Worm (Caenorhabditis elegans) whole organism, late embryonic: ENCODE data around the gene efhc-1.

Source experiments
- ahr-1 ChIP-seq: sonication (generic microtip); optimal IDR thresholded peaks from 2 replicates; lab custom pipeline; 2016; ENCODE audit warnings: missing genetic modification characterization, missing compliant biosample characterization
- ceh-14 ChIP-seq: sonication (generic microtip); optimal IDR thresholded peaks from 2 replicates; lab custom pipeline; 2016; ENCODE audit warnings: missing genotype, missing genetic modification characterization, missing compliant biosample characterization
- ceh-19 ChIP-seq: fragments of 200-800 bp; sonication (Bioruptor generic); optimal IDR thresholded peaks from 2 replicates; lab custom pipeline; 2018; ENCODE audit warnings: mild to moderate bottlenecking, missing genetic modification characterization, missing compliant biosample characterization
- ceh-2 ChIP-seq: sonication (generic microtip); optimal IDR thresholded peaks from 2 replicates; lab custom pipeline; 2016; ENCODE audit warnings: missing genotype, missing genetic modification characterization, missing compliant biosample characterization
- ceh-45 ChIP-seq: fragments of 200-800 bp; sonication (Bioruptor generic); IDR thresholded peaks from 2 replicates; pipeline ENCODE4 v1.3.6; 2022; ENCODE audit warnings: missing genetic modification reagents, missing genetic modification characterization, missing compliant biosample characterization
- ceh-48 ChIP-seq: sonication (generic microtip); optimal IDR thresholded peaks from 2 replicates; lab custom pipeline; 2016; ENCODE audit warnings: missing genetic modification characterization, inconsistent platforms, missing compliant biosample characterization
- ceh-6 ChIP-seq: fragments of 200-800 bp; sonication (Bioruptor generic); optimal IDR thresholded peaks from 2 replicates; lab custom pipeline; 2018; ENCODE audit warnings: mild to moderate bottlenecking, missing genetic modification characterization, missing compliant biosample characterization
- elt-2 ChIP-seq: sonication (generic microtip); optimal IDR thresholded peaks from 2 replicates; lab custom pipeline; 2016; ENCODE audit warnings: missing genetic modification reagents, missing genetic modification characterization, missing compliant biosample characterization
- elt-4 ChIP-seq: sonication (generic microtip); optimal IDR thresholded peaks from 2 replicates; lab custom pipeline; 2016; ENCODE audit warnings: missing genetic modification characterization, missing compliant biosample characterization
- lin-11 ChIP-seq: fragments of 200-800 bp; sonication (Bioruptor generic); optimal IDR thresholded peaks from 2 replicates; lab custom pipeline; 2018; ENCODE audit warnings: mild to moderate bottlenecking, missing genetic modification characterization, missing compliant biosample characterization
- mec-3 ChIP-seq: sonication (generic microtip); optimal IDR thresholded peaks from 2 replicates; lab custom pipeline; 2016; ENCODE audit warnings: borderline replicate concordance, missing genetic modification characterization, missing compliant biosample characterization
- nhr-232 ChIP-seq: sonication (generic microtip); optimal IDR thresholded peaks from 2 replicates; lab custom pipeline; 2016; ENCODE audit warnings: missing genetic modification characterization, missing compliant biosample characterization
- ref-2 ChIP-seq: sonication (generic microtip); optimal IDR thresholded peaks from 2 replicates; lab custom pipeline; 2016; ENCODE audit warnings: missing genetic modification characterization, missing compliant biosample characterization
- sox-2 ChIP-seq: fragments of 200-800 bp; sonication (Bioruptor generic); IDR thresholded peaks from 2 replicates; pipeline ENCODE4 v1.3.6; 2022; ENCODE audit warnings: missing genetic modification reagents, missing genetic modification characterization, missing compliant biosample characterization
- tbx-7 ChIP-seq: sonication (generic microtip); optimal IDR thresholded peaks from 2 replicates; lab custom pipeline; 2016; ENCODE audit warnings: missing genotype, missing genetic modification characterization, missing compliant biosample characterization
- unc-3 ChIP-seq, 2 experiments: fragments of 200-800 bp in 1 of 2; sonication (Bioruptor generic) in 1 of 2; sonication (generic microtip) in 1 of 2; conservative IDR thresholded peaks in 1 of 2; optimal IDR thresholded peaks in 1 of 2; 2 replicates each; pipeline versions ENCODE4 v1.3.6 to Lab custom; 2016 to 2022; ENCODE audit warnings: missing compliant biosample characterization in 2 of 2, missing genetic modification characterization in 2 of 2, missing genetic modification reagents in 1 of 2
- ztf-16 ChIP-seq: sonication (generic microtip); optimal IDR thresholded peaks from 2 replicates; lab custom pipeline; 2017; ENCODE audit warnings: missing genetic modification characterization, missing compliant biosample characterization

efhc-1 gene

ce11 chrX:10396509-10397292 is 38.5 kb downstream of the efhc-1 start, which contains the start of gene pkn-1:
Gene pkn-1, plus strand, starts transcription at chrX:10397242.
- TF ChIP-seq ceh-6 (GFP tag; lab: Kevin White, UChicago), result no peak
- TF ChIP-seq unc-3 (GFP tag; conservative IDR thresholded peaks at IDR 0.05; lab: Robert Waterston, UW), result no peak
- TF ChIP-seq unc-3 (tag; optimal IDR thresholded peaks at IDR 0.05; lab: Kevin White, UChicago), result peak; percentile 4
- TF ChIP-seq ceh-45 (GFP tag; lab: Robert Waterston, UW), result no peak

- no peak for TF ChIP-seq nhr-232
- TF ChIP-seq sox-2 (GFP tag; lab: Robert Waterston, UW), result no peak
Measured at ce11 chrX:10401118-10401517, 42.9 kb downstream of the efhc-1 start.

- TF ChIP-seq ref-2 (tag; lab: Kevin White, UChicago) (no peak), mec-3 (tag; lab: Kevin White, UChicago) (no peak), lin-11 (tag; lab: Kevin White, UChicago) (no peak), ztf-16 (no peak), ceh-2 (tag; lab: Kevin White, UChicago) (no peak), ceh-19 (GFP tag; lab: Kevin White, UChicago) (no peak)
Measured at ce11 chrX:10404051-10404450, 45.9 kb downstream of the efhc-1 start.

- TF ChIP-seq ceh-6 (GFP tag; lab: Kevin White, UChicago) (no peak), ceh-14 (tag; lab: Kevin White, UChicago) (no peak), ceh-48 (tag; lab: Kevin White, UChicago) (no peak), ahr-1 (no peak), nhr-232 (no peak)
Measured at ce11 chrX:10406203-10406602, 48.0 kb downstream of the efhc-1 start, which contains the start of gene gur-3. Gene gur-3, minus strand, starts transcription at chrX:10406303.

ce11 chrX:10406850-10407249 is 48.7 kb downstream of the efhc-1 start, which contains the start of gene ZC504.1:
Gene ZC504.1, plus strand, starts transcription at chrX:10407150.
- TF ChIP-seq ceh-19 (GFP tag; lab: Kevin White, UChicago) (no peak), ahr-1 (no peak), elt-4 (tag; lab: Kevin White, UChicago) (no peak), elt-2 (tag; lab: Kevin White, UChicago) (no peak), lin-11 (tag; lab: Kevin White, UChicago) (no peak), tbx-7 (tag; lab: Kevin White, UChicago) (no peak)
